Worm (Caenorhabditis elegans) whole organism, L2 larva: ENCODE measurements around the gene F18E3.10.

ENCODE experiments used
- C34F6.9 ChIP-seq: fragments of 150-350 bp; optimal IDR thresholded peaks from 2 replicates; lab custom pipeline; 2014; ENCODE audit warnings: missing biosample characterization, missing genetic modification characterization
- R02D3.7 ChIP-seq: fragments of 150-350 bp; optimal IDR thresholded peaks from 2 replicates; lab custom pipeline; 2014; ENCODE audit warnings: missing biosample characterization, missing genetic modification characterization
- ZK546.5 ChIP-seq: sonication (generic microtip); optimal IDR thresholded peaks from 2 replicates; lab custom pipeline; 2017; ENCODE audit warnings: missing biosample characterization, missing genetic modification characterization
- alr-1 ChIP-seq: fragments of 150-350 bp; optimal IDR thresholded peaks from 2 replicates; lab custom pipeline; 2014; ENCODE audit warnings: missing biosample characterization, missing genetic modification characterization
- aly-2 ChIP-seq: fragments of 150-350 bp; optimal IDR thresholded peaks from 2 replicates; lab custom pipeline; 2014; ENCODE audit warnings: missing biosample characterization, missing genetic modification characterization
- ama-1 ChIP-seq: fragments of 150-350 bp; optimal IDR thresholded peaks from 2 replicates; lab custom pipeline; 2018; ENCODE audit warnings: inconsistent platforms
- blmp-1 ChIP-seq: sonication (generic microtip); optimal IDR thresholded peaks from 2 replicates; lab custom pipeline; 2017; ENCODE audit warnings: missing genetic modification characterization, mild to moderate bottlenecking, missing compliant biosample characterization, antibody characterized with exemption, moderate library complexity; ENCODE audit not compliant: insufficient read depth
- ceh-16 ChIP-seq: fragments of 150-350 bp; optimal IDR thresholded peaks from 2 replicates; lab custom pipeline; 2014; ENCODE audit warnings: missing biosample characterization, missing genetic modification characterization
- ceh-82 ChIP-seq: fragments of 150-350 bp; optimal IDR thresholded peaks from 2 replicates; lab custom pipeline; 2014; ENCODE audit warnings: missing biosample characterization, missing genetic modification characterization
- crh-2 ChIP-seq: sonication (generic microtip); optimal IDR thresholded peaks from 2 replicates; lab custom pipeline; 2017; ENCODE audit warnings: missing biosample characterization, missing genetic modification characterization
- dmd-4 ChIP-seq: sonication (generic microtip); optimal IDR thresholded peaks from 2 replicates; lab custom pipeline; 2017; ENCODE audit warnings: missing biosample characterization, missing genetic modification characterization
- elt-3 ChIP-seq: sonication (generic microtip); optimal IDR thresholded peaks from 2 replicates; lab custom pipeline; 2017; ENCODE audit warnings: missing biosample characterization, missing genetic modification characterization
- fos-1 ChIP-seq: fragments of 150-350 bp; optimal IDR thresholded peaks from 2 replicates; lab custom pipeline; 2014; ENCODE audit warnings: missing biosample characterization, missing genetic modification characterization
- gmeb-1 ChIP-seq: fragments of 150-350 bp; optimal IDR thresholded peaks from 2 replicates; lab custom pipeline; 2014; ENCODE audit warnings: missing biosample characterization, missing genetic modification characterization
- lin-11 ChIP-seq: fragments of 150-350 bp; sonication (generic microtip); optimal IDR thresholded peaks from 2 replicates; lab custom pipeline; 2014; ENCODE audit warnings: missing biosample characterization, missing genetic modification characterization, inconsistent platforms, mixed read lengths
- lin-13 ChIP-seq: fragments of 150-350 bp; optimal IDR thresholded peaks from 2 replicates; lab custom pipeline; 2014; ENCODE audit warnings: missing biosample characterization, missing genetic modification reagents, missing genetic modification characterization
- mbf-1 ChIP-seq: sonication (generic microtip); optimal IDR thresholded peaks from 2 replicates; lab custom pipeline; 2017; ENCODE audit warnings: missing biosample characterization, missing genetic modification characterization
- nhr-129 ChIP-seq: fragments of 150-350 bp; optimal IDR thresholded peaks from 2 replicates; lab custom pipeline; 2014; ENCODE audit warnings: missing biosample characterization, missing genetic modification characterization
- nhr-21 ChIP-seq: fragments of 150-350 bp; optimal IDR thresholded peaks from 2 replicates; lab custom pipeline; 2014; ENCODE audit warnings: missing biosample characterization, missing genetic modification characterization
- nhr-237 ChIP-seq: fragments of 150-350 bp; optimal IDR thresholded peaks from 2 replicates; lab custom pipeline; 2014; ENCODE audit warnings: missing biosample characterization, missing genetic modification characterization
- nhr-6 ChIP-seq: fragments of 150-350 bp; optimal IDR thresholded peaks from 2 replicates; lab custom pipeline; 2014; ENCODE audit warnings: missing biosample characterization, missing genetic modification characterization
- nhr-77 ChIP-seq: fragments of 150-350 bp; optimal IDR thresholded peaks from 2 replicates; lab custom pipeline; 2014; ENCODE audit warnings: missing biosample characterization, missing genetic modification characterization
- sem-4 ChIP-seq: fragments of 150-350 bp; optimal IDR thresholded peaks from 2 replicates; lab custom pipeline; 2014; ENCODE audit warnings: missing biosample characterization, missing genetic modification reagents, missing genetic modification characterization
- skn-1 ChIP-seq: sonication (generic microtip); optimal IDR thresholded peaks from 2 replicates; lab custom pipeline; 2017; ENCODE audit warnings: missing biosample characterization, missing genetic modification characterization
- sma-9 ChIP-seq, 2 experiments: fragments of 150-350 bp in 1 of 2; sonication (generic microtip) in 1 of 2; optimal IDR thresholded peaks; 2 replicates each; lab custom pipeline; 2014 to 2016; ENCODE audit warnings: missing genetic modification characterization in 2 of 2, mild to moderate bottlenecking in 1 of 2, missing biosample characterization in 1 of 2, missing compliant biosample characterization in 1 of 2, missing genetic modification reagents in 1 of 2, moderate library complexity in 1 of 2
- snpc-4 ChIP-seq: fragments of 150-350 bp; optimal IDR thresholded peaks from 2 replicates; lab custom pipeline; 2014; ENCODE audit warnings: missing biosample characterization, missing genetic modification characterization
- unc-39 ChIP-seq: fragments of 150-350 bp; optimal IDR thresholded peaks from 2 replicates; lab custom pipeline; 2014; ENCODE audit warnings: missing biosample characterization, missing genetic modification characterization
- unc-55 ChIP-seq: fragments of 150-350 bp; sonication (generic microtip); optimal IDR thresholded peaks from 3 replicates; lab custom pipeline; 2014; ENCODE audit warnings: missing biosample characterization, missing genetic modification reagents, missing genetic modification characterization
- unc-62 ChIP-seq: fragments of 150-350 bp; optimal IDR thresholded peaks from 2 replicates; lab custom pipeline; 2014; ENCODE audit warnings: missing biosample characterization, missing genetic modification reagents, missing genetic modification characterization
- ztf-1 ChIP-seq: fragments of 200-800 bp; sonication (Bioruptor generic); conservative IDR thresholded peaks from 2 replicates; pipeline ENCODE4 v1.3.6; 2022; ENCODE audit warnings: missing genetic modification characterization, missing compliant biosample characterization
- ztf-11 ChIP-seq: sonication (generic microtip); optimal IDR thresholded peaks from 2 replicates; lab custom pipeline; 2017; ENCODE audit warnings: missing biosample characterization, missing genetic modification characterization
- ztf-4 ChIP-seq: fragments of 150-350 bp; optimal IDR thresholded peaks from 2 replicates; lab custom pipeline; 2014; ENCODE audit warnings: missing biosample characterization, missing genetic modification characterization

F18E3.10 gene

DNA sequence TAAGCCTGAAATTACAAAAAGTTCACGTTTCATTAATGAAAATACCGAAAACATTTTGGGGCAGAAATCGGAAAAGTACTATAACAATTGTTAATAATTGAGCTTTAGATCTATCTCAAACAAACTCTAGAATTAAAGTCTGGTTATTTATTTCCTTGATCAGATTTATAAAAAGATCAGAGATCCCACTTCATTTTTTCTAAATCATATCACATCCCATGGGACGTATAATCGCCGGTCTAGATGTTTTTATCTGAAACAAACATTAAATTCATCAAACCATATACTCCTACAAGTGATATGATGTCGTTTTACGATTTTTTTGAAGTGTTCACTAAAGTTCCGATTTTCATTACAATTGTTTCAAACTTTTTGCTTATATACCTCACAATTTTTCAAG lies 12.5 kb downstream of the F18E3.10 start, which contains the start of gene str-41:
TSS of gene str-41 (plus strand) at position 301 of the 400 bp plus-strand sequence.
- no peak for TF ChIP-seq fos-1

DNA sequence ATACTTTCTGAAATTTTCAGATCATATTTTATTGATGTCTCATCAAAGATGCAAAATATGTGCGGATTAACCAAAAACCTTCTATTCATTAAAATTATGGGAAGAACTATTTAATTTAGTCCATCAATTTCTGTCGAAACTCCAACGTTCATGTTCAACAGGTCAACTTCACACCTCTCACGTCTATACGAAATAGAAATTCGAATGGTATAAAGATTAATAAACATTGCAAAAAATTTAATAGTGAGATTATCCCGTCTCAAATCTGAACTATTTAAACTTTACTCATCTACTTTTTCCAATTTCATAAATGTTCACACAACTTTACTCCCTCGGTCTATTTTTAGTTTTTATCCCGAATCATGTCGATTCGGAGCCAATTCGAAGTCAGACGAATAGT lies 14.6 kb downstream of the F18E3.10 start, which contains the start of gene R13D7.2:
TSS of gene R13D7.2 (plus strand) at position 301 of the 400 bp plus-strand sequence.
- TF ChIP-seq alr-1 (tag; lab: Kevin White, UChicago): no peak
- TF ChIP-seq ztf-11 (tag; lab: Kevin White, UChicago): no peak

DNA sequence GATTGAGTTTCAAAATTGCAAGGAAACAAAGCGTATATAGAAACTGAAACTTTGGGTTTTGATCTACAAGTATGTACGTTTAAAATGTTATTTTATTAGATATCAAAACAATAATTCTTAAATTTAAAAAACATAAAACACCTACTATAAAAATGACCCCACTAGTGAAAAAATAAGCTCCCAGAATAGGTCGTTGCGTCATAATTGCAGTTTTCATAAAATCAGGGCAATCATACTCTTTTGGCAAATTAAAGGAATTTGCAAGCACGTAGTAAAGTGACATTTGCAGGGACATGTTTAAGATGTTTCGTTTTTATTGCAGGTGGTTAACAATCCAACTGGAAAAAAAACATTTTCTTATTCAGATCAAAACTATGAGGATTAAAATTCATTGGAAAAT lies 15.7 kb downstream of the F18E3.10 start, which contains the start of gene srt-6:
TSS of gene srt-6 (minus strand) at position 295 of the 400 bp plus-strand sequence.
- TF ChIP-seq ZK546.5 (no peak), lin-11 (no peak), ztf-4 (tag; lab: Kevin White, UChicago) (no peak)

DNA sequence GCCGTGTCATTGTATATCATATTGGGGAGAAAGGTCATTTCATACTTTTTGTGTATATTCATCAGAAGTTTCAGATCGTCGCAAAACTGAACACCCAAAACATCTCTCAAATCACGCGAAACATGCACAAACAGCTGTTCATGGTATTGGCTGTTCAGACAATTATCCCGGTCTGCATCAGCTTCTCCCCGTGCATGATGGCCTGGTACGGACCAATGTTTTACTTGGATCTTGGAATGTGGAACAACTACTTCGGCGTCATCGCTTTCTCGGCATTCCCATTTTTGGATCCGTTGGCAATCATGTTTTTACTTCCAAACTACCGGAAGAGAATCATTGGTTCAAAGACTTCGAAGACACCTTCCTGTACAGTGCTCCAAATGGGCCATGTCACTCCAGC lies 20.7 kb downstream of the F18E3.10 start:
- TF ChIP-seq ZK546.5 (no peak), crh-2 (no peak), sma-9 (GFP tag; optimal IDR thresholded peaks at IDR 0.05; lab: Kevin White, UChicago) (no peak), sma-9 (tag; optimal IDR thresholded peaks at IDR 0.05; lab: Kevin White, UChicago) (no peak), nhr-6 (no peak), nhr-129 (tag; lab: Kevin White, UChicago) (no peak), sem-4 (no peak)

DNA sequence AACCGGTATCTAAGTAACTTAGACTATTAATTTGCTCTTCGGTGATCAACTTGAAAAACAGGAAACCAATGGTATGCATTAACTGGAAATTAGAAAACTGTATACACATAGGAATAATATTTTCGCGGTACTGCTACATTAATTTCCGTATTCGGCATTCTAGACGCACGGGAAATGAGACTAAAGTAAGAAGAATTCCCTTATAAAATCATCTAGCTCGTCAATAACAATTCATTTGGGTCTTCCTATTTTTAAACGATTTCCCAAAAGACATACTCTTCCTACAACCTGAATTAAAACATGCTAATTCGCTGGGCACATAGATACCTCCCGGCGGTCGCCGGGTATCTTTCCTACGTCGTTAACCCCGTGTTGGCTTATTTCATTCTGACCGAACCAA lies 21.9 kb downstream of the F18E3.10 start, which contains the start of gene srj-13:
TSS of gene srj-13 (plus strand) at position 301 of the 400 bp plus-strand sequence.
- TF ChIP-seq nhr-6 (no peak), skn-1 (tag; lab: Kevin White, UChicago) (no peak), nhr-77 (no peak), blmp-1 (tag; lab: Kevin White, UChicago) (no peak), C34F6.9 (no peak), ztf-4 (tag; lab: Kevin White, UChicago) (no peak), alr-1 (tag; lab: Kevin White, UChicago) (no peak), nhr-129 (tag; lab: Kevin White, UChicago) (no peak), ceh-82 (tag; lab: Kevin White, UChicago) (no peak), unc-62 (GFP tag; lab: Kevin White, UChicago) (no peak), lin-13 (GFP tag; lab: Kevin White, UChicago) (no peak), fos-1 (no peak), ceh-16 (no peak), gmeb-1 (tag; lab: Kevin White, UChicago) (no peak)

DNA sequence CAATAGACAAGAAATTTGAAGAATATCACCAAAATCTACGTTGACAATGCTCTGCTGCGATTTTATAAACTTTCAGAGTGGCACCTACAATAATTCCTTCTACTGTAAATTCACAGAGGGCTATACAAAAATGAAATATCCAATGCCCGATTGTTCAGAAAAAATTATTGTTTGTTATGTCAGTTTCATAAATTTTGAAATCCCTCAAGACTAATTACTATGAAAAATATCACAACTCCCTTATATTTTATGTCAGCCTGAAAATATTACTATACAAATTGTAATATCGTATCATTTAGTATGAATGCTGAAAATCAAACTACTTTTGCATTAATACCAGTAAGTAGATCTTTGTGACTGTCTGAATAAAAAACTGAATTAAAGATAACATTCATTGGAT lies 23.6 kb downstream of the F18E3.10 start, which contains the start of gene srx-60:
TSS of gene srx-60 (plus strand) at position 301 of the 400 bp plus-strand sequence.
- TF ChIP-seq dmd-4: no peak
- TF ChIP-seq R02D3.7 (tag; lab: Kevin White, UChicago): no peak
- TF ChIP-seq sma-9 (GFP tag; optimal IDR thresholded peaks at IDR 0.05; lab: Kevin White, UChicago): no peak
- no peak for TF ChIP-seq sma-9 (tag; optimal IDR thresholded peaks at IDR 0.05; lab: Kevin White, UChicago)
- TF ChIP-seq nhr-237 (tag; lab: Kevin White, UChicago): no peak
- no peak for TF ChIP-seq sem-4
- no peak for TF ChIP-seq ztf-1 (GFP tag; lab: Robert Waterston, UW)
- TF ChIP-seq nhr-21 (tag; lab: Kevin White, UChicago): no peak
- no peak for TF ChIP-seq unc-39 (tag; lab: Kevin White, UChicago)
- TF ChIP-seq aly-2 (tag; lab: Kevin White, UChicago): no peak
- TF ChIP-seq nhr-6: no peak
- TF ChIP-seq ama-1 (lab: Kevin White, UChicago): no peak
- no peak for TF ChIP-seq snpc-4 (tag; lab: Kevin White, UChicago)
- no peak for TF ChIP-seq ceh-82 (tag; lab: Kevin White, UChicago)
- no peak for TF ChIP-seq C34F6.9
- TF ChIP-seq unc-55: no peak
- no peak for TF ChIP-seq mbf-1 (tag; lab: Kevin White, UChicago)
- TF ChIP-seq ztf-11 (tag; lab: Kevin White, UChicago): no peak
- no peak for TF ChIP-seq elt-3 (tag; lab: Kevin White, UChicago)
